Worm (Caenorhabditis elegans) whole organism, young adult: ENCODE measurements around the gene fut-3.
A peak's percentile ranks its signal among the peaks of the same experiment; 100 is the strongest.

Experiments
- F37B4.10 ChIP-seq: fragments of 200-800 bp; sonication (Bioruptor generic); IDR thresholded peaks from 2 replicates; pipeline ENCODE4 v1.3.6; 2022; ENCODE audit warnings: missing genetic modification characterization, missing compliant biosample characterization
- K12H6.12 ChIP-seq: fragments of 200-800 bp; sonication (Bioruptor generic); optimal IDR thresholded peaks from 2 replicates; lab custom pipeline; 2018; ENCODE audit warnings: mild to moderate bottlenecking, missing genetic modification characterization, missing compliant biosample characterization
- T07F8.4 ChIP-seq: sonication (generic microtip); optimal IDR thresholded peaks from 2 replicates; lab custom pipeline; 2016; ENCODE audit warnings: mild to moderate bottlenecking, missing genetic modification characterization, moderate library complexity, missing compliant biosample characterization
- Y67H2A.10 ChIP-seq: fragments of 200-800 bp; sonication (Bioruptor generic); conservative IDR thresholded peaks from 2 replicates; pipeline ENCODE4 v1.3.6; 2022; ENCODE audit warnings: missing genetic modification reagents, missing genetic modification characterization, missing compliant biosample characterization
- Y95B8A.8 ChIP-seq: fragments of 200-800 bp; sonication (Bioruptor generic); IDR thresholded peaks from 2 replicates; pipeline ENCODE4 v1.3.6; 2022; ENCODE audit warnings: missing genetic modification reagents, missing genetic modification characterization, missing compliant biosample characterization
- aptf-2 ChIP-seq: fragments of 200-800 bp; sonication (Bioruptor generic); conservative IDR thresholded peaks from 2 replicates; pipeline ENCODE4 v1.3.6; 2022; ENCODE audit warnings: missing genetic modification reagents, missing genetic modification characterization, missing compliant biosample characterization
- attf-3 ChIP-seq: fragments of 200-800 bp; sonication (Bioruptor generic); conservative IDR thresholded peaks from 2 replicates; pipeline ENCODE4 v1.3.6; 2022; ENCODE audit warnings: missing genetic modification reagents, missing genetic modification characterization, missing compliant biosample characterization
- ceh-27 ChIP-seq: fragments of 200-800 bp; sonication (Bioruptor generic); optimal IDR thresholded peaks from 2 replicates; lab custom pipeline; 2018; ENCODE audit warnings: mild to moderate bottlenecking, missing genetic modification characterization, moderate library complexity, missing compliant biosample characterization
- ceh-58 ChIP-seq: fragments of 200-800 bp; sonication (Bioruptor generic); IDR thresholded peaks from 2 replicates; pipeline ENCODE4 v1.3.6; 2022; ENCODE audit warnings: missing genetic modification characterization, missing compliant biosample characterization
- chd-7 ChIP-seq: sonication (generic microtip); optimal IDR thresholded peaks from 2 replicates; lab custom pipeline; 2016; ENCODE audit warnings: mild to moderate bottlenecking, missing genetic modification characterization, moderate library complexity, missing compliant biosample characterization
- egrh-3 ChIP-seq: fragments of 200-800 bp; sonication (Bioruptor generic); IDR thresholded peaks from 2 replicates; pipeline ENCODE4 v1.3.6; 2022; ENCODE audit warnings: missing genetic modification reagents, missing genetic modification characterization, missing compliant biosample characterization
- ets-4 ChIP-seq: fragments of 200-800 bp; sonication (Bioruptor generic); optimal IDR thresholded peaks from 2 replicates; lab custom pipeline; 2018; ENCODE audit warnings: mild to moderate bottlenecking, missing genetic modification characterization, missing compliant biosample characterization
- fkh-3 ChIP-seq: sonication (generic microtip); optimal IDR thresholded peaks from 2 replicates; lab custom pipeline; 2016; ENCODE audit warnings: mild to moderate bottlenecking, missing genetic modification characterization, missing compliant biosample characterization
- hlh-26 ChIP-seq: fragments of 200-800 bp; sonication (Bioruptor generic); conservative IDR thresholded peaks from 2 replicates; pipeline ENCODE4 v1.3.6; 2022; ENCODE audit warnings: missing genetic modification reagents, missing genetic modification characterization, missing compliant biosample characterization
- lin-40 ChIP-seq: sonication (generic microtip); optimal IDR thresholded peaks from 2 replicates; lab custom pipeline; 2016; ENCODE audit warnings: missing genetic modification characterization, mild to moderate bottlenecking, missing compliant biosample characterization, missing genotype, missing genetic modification reagents
- madf-10 ChIP-seq: sonication (generic microtip); optimal IDR thresholded peaks from 2 replicates; lab custom pipeline; 2016; ENCODE audit warnings: mild to moderate bottlenecking, missing genetic modification characterization, missing compliant biosample characterization
- mcd-1 ChIP-seq: fragments of 200-800 bp; sonication (Bioruptor generic); IDR thresholded peaks from 2 replicates; pipeline ENCODE4 v1.3.6; 2022; ENCODE audit warnings: missing genetic modification reagents, missing genetic modification characterization, missing compliant biosample characterization
- mes-4 ChIP-seq: sonication (generic microtip); optimal IDR thresholded peaks from 2 replicates; lab custom pipeline; 2016; ENCODE audit warnings: missing genotype, missing genetic modification characterization, missing compliant biosample characterization
- nfya-1 ChIP-seq: sonication (generic microtip); optimal IDR thresholded peaks from 2 replicates; lab custom pipeline; 2017; ENCODE audit warnings: antibody characterized with exemption, missing compliant biosample characterization, missing genetic modification characterization, borderline replicate concordance; ENCODE audit not compliant: insufficient read depth
- nhr-27 ChIP-seq: fragments of 200-800 bp; sonication (Bioruptor generic); optimal IDR thresholded peaks from 2 replicates; lab custom pipeline; 2018; ENCODE audit warnings: mild to moderate bottlenecking, missing genetic modification characterization, moderate library complexity, missing compliant biosample characterization
- pha-4 ChIP-seq: fragments of 150-350 bp; sonication (generic microtip); optimal IDR thresholded peaks from 2 replicates; lab custom pipeline; 2014; ENCODE audit warnings: missing biosample characterization, missing genetic modification reagents, missing genetic modification characterization
- snpc-1.1 ChIP-seq: sonication (generic microtip); optimal IDR thresholded peaks from 2 replicates; lab custom pipeline; 2017; ENCODE audit warnings: missing genetic modification characterization, mild to moderate bottlenecking, missing compliant biosample characterization, antibody characterized with exemption, moderate library complexity, missing genotype, missing genetic modification reagents; ENCODE audit not compliant: insufficient read depth
- snpc-1.3 ChIP-seq: sonication (generic microtip); optimal IDR thresholded peaks from 2 replicates; lab custom pipeline; 2017; ENCODE audit warnings: missing genetic modification characterization, mild to moderate bottlenecking, missing compliant biosample characterization, antibody characterized with exemption, moderate library complexity, missing genotype, missing genetic modification reagents; ENCODE audit not compliant: insufficient read depth
- tbp1 ChIP-seq: fragments of 200-800 bp; sonication (Bioruptor generic); optimal IDR thresholded peaks from 2 replicates; lab custom pipeline; 2018; ENCODE audit warnings: mild to moderate bottlenecking, missing genetic modification characterization, missing compliant biosample characterization
- tbx-9 ChIP-seq: sonication (generic microtip); optimal IDR thresholded peaks from 2 replicates; lab custom pipeline; 2016; ENCODE audit warnings: borderline replicate concordance, missing genetic modification characterization, inconsistent platforms, missing compliant biosample characterization
- zfh-2 ChIP-seq: fragments of 200-800 bp; sonication (Bioruptor generic); conservative IDR thresholded peaks from 2 replicates; pipeline ENCODE4 v1.3.6; 2022; ENCODE audit warnings: missing genetic modification reagents, missing genetic modification characterization, missing compliant biosample characterization
- ztf-25 ChIP-seq: fragments of 200-800 bp; sonication (Bioruptor generic); IDR thresholded peaks from 2 replicates; pipeline ENCODE4 v1.3.6; 2022; ENCODE audit warnings: missing genetic modification reagents, missing genetic modification characterization, missing compliant biosample characterization

fut-3 gene

ce11 chrII:5642110-5642509 is 17.5 kb downstream of the fut-3 start:
- TF ChIP-seq zfh-2 (GFP tag; lab: Robert Waterston, UW): peak; percentile 43; the same call in 1 of the 2 replicates
- no peak for TF ChIP-seq mes-4 (tag; lab: Kevin White, UChicago)
- no peak for TF ChIP-seq T07F8.4 (tag; lab: Kevin White, UChicago)
- TF ChIP-seq snpc-1.1 (tag; lab: Kevin White, UChicago): no peak
- no peak for TF ChIP-seq Y95B8A.8
- TF ChIP-seq aptf-2 (GFP tag; lab: Robert Waterston, UW): no peak
- 0 out of 2 replicates have a peak, but pooled peaks have one; percentile 12 for TF ChIP-seq mcd-1 (GFP tag; lab: Robert Waterston, UW)
- TF ChIP-seq tbx-9 (tag; lab: Kevin White, UChicago): no peak
- TF ChIP-seq tbp1: no peak
- TF ChIP-seq, all 124 proteins: peak for 2

- TF ChIP-seq chd-7 (tag; lab: Kevin White, UChicago) (peak; percentile 2), aptf-2 (GFP tag; lab: Robert Waterston, UW) (no peak), zfh-2 (GFP tag; lab: Robert Waterston, UW) (peak; percentile 56)
Observed at ce11 chrII:5640362-5641079, 19.1 kb downstream of the fut-3 start.

DNA sequence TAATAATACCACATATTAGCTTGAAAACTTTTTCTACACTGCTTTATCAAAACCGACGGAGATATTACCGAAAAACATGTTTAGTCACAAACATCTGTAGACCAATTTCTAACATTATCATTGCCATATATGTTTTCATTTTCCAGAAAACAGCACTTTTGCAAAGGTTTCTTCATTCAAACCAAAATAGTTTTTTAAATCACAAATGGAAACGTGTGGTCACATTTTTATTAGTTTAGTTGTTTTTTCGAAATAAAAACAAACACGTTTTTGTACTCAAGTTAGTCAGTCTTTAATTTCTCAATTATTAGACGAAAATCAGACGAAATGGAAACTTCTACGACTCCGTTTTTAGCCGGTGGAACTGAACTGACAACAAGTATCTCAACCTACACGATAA is 21.5 kb downstream of the fut-3 start, which contains the start of gene F59E12.3:
Gene F59E12.3, plus strand, starts transcription at position 301 of the 400 bp plus-strand sequence.
- TF ChIP-seq fkh-3 (tag; lab: Kevin White, UChicago) (no peak), ztf-25 (GFP tag; lab: Robert Waterston, UW) (no peak), K12H6.12 (tag; lab: Kevin White, UChicago) (no peak), egrh-3 (GFP tag; lab: Robert Waterston, UW) (no peak), pha-4 (no peak), lin-40 (tag; lab: Kevin White, UChicago) (no peak)

ce11 chrII:5636826-5637225 is 22.7 kb downstream of the fut-3 start, which contains the start of gene F59E12.8:
Gene F59E12.8, minus strand, starts transcription at chrII:5636926.
- TF ChIP-seq nhr-27 (tag; lab: Kevin White, UChicago) (no peak), F37B4.10 (GFP tag; lab: Robert Waterston, UW) (no peak), hlh-26 (GFP tag; lab: Robert Waterston, UW) (no peak), nfya-1 (tag; lab: Kevin White, UChicago) (no peak), ets-4 (GFP tag; lab: Kevin White, UChicago) (no peak), madf-10 (tag; lab: Kevin White, UChicago) (no peak), ceh-58 (GFP tag; lab: Robert Waterston, UW) (no peak), ceh-27 (GFP tag; lab: Kevin White, UChicago) (no peak), Y67H2A.10 (GFP tag; lab: Robert Waterston, UW) (no peak), ztf-25 (GFP tag; lab: Robert Waterston, UW) (no peak)

DNA sequence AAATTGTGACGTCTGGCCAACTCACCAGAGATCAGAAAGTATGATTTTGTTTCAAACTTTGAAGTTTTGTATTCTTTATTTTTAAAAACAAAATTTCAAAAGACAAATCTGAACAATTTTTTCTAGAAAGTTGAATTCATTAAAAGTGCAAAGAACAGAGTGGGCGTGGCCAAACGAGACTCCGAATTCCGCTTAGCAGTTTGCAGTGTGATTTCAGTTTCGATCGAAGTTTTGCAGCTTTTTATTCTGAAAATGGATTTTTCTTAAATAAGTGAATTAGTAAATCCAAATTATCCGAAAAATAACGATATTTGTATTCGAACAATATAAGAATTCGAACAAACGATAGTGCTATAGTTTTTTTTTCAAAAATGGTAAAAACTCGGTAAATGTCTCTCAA is 26.1 kb downstream of the fut-3 start:
- no peak for TF ChIP-seq snpc-1.3 (tag; lab: Kevin White, UChicago)
- peak; percentile 87 for TF ChIP-seq attf-3
